Worm (Caenorhabditis elegans) whole organism, L3 larva: ENCODE data around the gene R02F11.1.

Source experiments
- ceh-16 ChIP-seq: sonication (generic microtip); optimal IDR thresholded peaks from 2 replicates; lab custom pipeline; 2017; ENCODE audit warnings: missing biosample characterization, missing genetic modification characterization
- elt-1 ChIP-seq: fragments of 150-350 bp; optimal IDR thresholded peaks from 2 replicates; lab custom pipeline; 2014; ENCODE audit warnings: missing biosample characterization, missing genetic modification characterization
- elt-2 ChIP-seq: sonication (generic microtip); optimal IDR thresholded peaks from 2 replicates; lab custom pipeline; 2016; ENCODE audit warnings: missing genetic modification reagents, mild to moderate bottlenecking, missing genetic modification characterization, missing compliant biosample characterization
- elt-3 ChIP-seq, 3 experiments: fragments of 150-350 bp in 1 of 3; sonication (generic microtip) in 2 of 3; optimal IDR thresholded peaks; 2 replicates in 2 of 3; 4 replicates in 1 of 3; lab custom pipeline; 2014 to 2017; ENCODE audit warnings: missing biosample characterization in 3 of 3, missing genetic modification characterization in 3 of 3
- eor-1 ChIP-seq, 2 experiments: fragments of 150-350 bp; optimal IDR thresholded peaks; 2 replicates each; lab custom pipeline; 2014 to 2018; ENCODE audit warnings: missing biosample characterization in 2 of 2, missing genetic modification characterization in 2 of 2
- fkh-2 ChIP-seq: fragments of 150-350 bp; optimal IDR thresholded peaks from 2 replicates; lab custom pipeline; 2014; ENCODE audit warnings: missing biosample characterization, missing genetic modification reagents, missing genetic modification characterization
- fos-1 ChIP-seq: fragments of 150-350 bp; optimal IDR thresholded peaks from 2 replicates; lab custom pipeline; 2014; ENCODE audit warnings: missing biosample characterization, missing genetic modification characterization
- hmg-11 ChIP-seq: sonication (generic microtip); optimal IDR thresholded peaks from 2 replicates; lab custom pipeline; 2016; ENCODE audit warnings: missing genetic modification characterization, missing compliant biosample characterization
- jun-1 ChIP-seq: fragments of 150-350 bp; optimal IDR thresholded peaks from 2 replicates; lab custom pipeline; 2014; ENCODE audit warnings: missing biosample characterization, missing genetic modification reagents, missing genetic modification characterization
- lin-39 ChIP-seq: fragments of 150-350 bp; optimal IDR thresholded peaks from 2 replicates; lab custom pipeline; 2018; ENCODE audit warnings: missing biosample characterization, missing genetic modification reagents, missing genetic modification characterization
- mml-1 ChIP-seq: fragments of 150-350 bp; sonication (generic microtip); optimal IDR thresholded peaks from 3 replicates; lab custom pipeline; 2014; ENCODE audit warnings: missing biosample characterization, missing genetic modification characterization
- nfya-1 ChIP-seq: sonication (generic microtip); optimal IDR thresholded peaks from 2 replicates; lab custom pipeline; 2017; ENCODE audit warnings: missing genetic modification characterization, mild to moderate bottlenecking, missing compliant biosample characterization, antibody characterized with exemption, moderate library complexity; ENCODE audit not compliant: insufficient read depth
- nhr-11 ChIP-seq: fragments of 150-350 bp; optimal IDR thresholded peaks from 2 replicates; lab custom pipeline; 2014; ENCODE audit warnings: missing biosample characterization, missing genetic modification characterization
- nhr-12 ChIP-seq: fragments of 150-350 bp; optimal IDR thresholded peaks from 2 replicates; lab custom pipeline; 2014; ENCODE audit warnings: missing biosample characterization, missing genetic modification characterization
- nhr-23 ChIP-seq: fragments of 150-350 bp; optimal IDR thresholded peaks from 2 replicates; lab custom pipeline; 2014; ENCODE audit warnings: missing biosample characterization, missing genetic modification reagents, missing genetic modification characterization
- nhr-237 ChIP-seq: fragments of 150-350 bp; optimal IDR thresholded peaks from 2 replicates; lab custom pipeline; 2014; ENCODE audit warnings: missing biosample characterization, missing genetic modification characterization
- nhr-43 ChIP-seq: sonication (generic microtip); optimal IDR thresholded peaks from 2 replicates; lab custom pipeline; 2016; ENCODE audit warnings: mild to moderate bottlenecking, missing genetic modification characterization, missing compliant biosample characterization; ENCODE audit not compliant: poor library complexity, severe bottlenecking
- nhr-67 ChIP-seq: fragments of 150-350 bp; optimal IDR thresholded peaks from 2 replicates; lab custom pipeline; 2014; ENCODE audit warnings: missing biosample characterization, missing genetic modification characterization
- nhr-76 ChIP-seq: fragments of 150-350 bp; sonication (generic microtip); optimal IDR thresholded peaks from 5 replicates; lab custom pipeline; 2014; ENCODE audit warnings: missing biosample characterization, missing genetic modification characterization
- nhr-77 ChIP-seq: fragments of 150-350 bp; optimal IDR thresholded peaks from 2 replicates; lab custom pipeline; 2014; ENCODE audit warnings: missing biosample characterization, missing genetic modification characterization
- pha-4 ChIP-seq: fragments of 150-350 bp; optimal IDR thresholded peaks from 2 replicates; lab custom pipeline; 2014; ENCODE audit warnings: missing biosample characterization, missing genetic modification reagents, missing genetic modification characterization
- sea-2 ChIP-seq: fragments of 150-350 bp; sonication (generic microtip); optimal IDR thresholded peaks from 4 replicates; lab custom pipeline; 2014; ENCODE audit warnings: missing biosample characterization, missing genetic modification reagents, missing genetic modification characterization
- snpc-4 ChIP-seq: fragments of 150-350 bp; optimal IDR thresholded peaks from 2 replicates; lab custom pipeline; 2014; ENCODE audit warnings: missing biosample characterization, missing genetic modification characterization
- tbx-2 ChIP-seq: sonication (generic microtip); optimal IDR thresholded peaks from 2 replicates; lab custom pipeline; 2016; ENCODE audit warnings: mild to moderate bottlenecking, missing genetic modification characterization, missing compliant biosample characterization
- unc-39 ChIP-seq: sonication (generic microtip); optimal IDR thresholded peaks from 4 replicates; lab custom pipeline; 2017; ENCODE audit warnings: missing biosample characterization, missing genetic modification characterization
- unc-62 ChIP-seq: fragments of 150-350 bp; sonication (generic microtip); optimal IDR thresholded peaks from 4 replicates; lab custom pipeline; 2014; ENCODE audit warnings: missing biosample characterization, missing genetic modification reagents, missing genetic modification characterization
- ztf-4 ChIP-seq: fragments of 150-350 bp; optimal IDR thresholded peaks from 2 replicates; lab custom pipeline; 2014; ENCODE audit warnings: missing biosample characterization, missing genetic modification characterization

R02F11.1 gene

DNA sequence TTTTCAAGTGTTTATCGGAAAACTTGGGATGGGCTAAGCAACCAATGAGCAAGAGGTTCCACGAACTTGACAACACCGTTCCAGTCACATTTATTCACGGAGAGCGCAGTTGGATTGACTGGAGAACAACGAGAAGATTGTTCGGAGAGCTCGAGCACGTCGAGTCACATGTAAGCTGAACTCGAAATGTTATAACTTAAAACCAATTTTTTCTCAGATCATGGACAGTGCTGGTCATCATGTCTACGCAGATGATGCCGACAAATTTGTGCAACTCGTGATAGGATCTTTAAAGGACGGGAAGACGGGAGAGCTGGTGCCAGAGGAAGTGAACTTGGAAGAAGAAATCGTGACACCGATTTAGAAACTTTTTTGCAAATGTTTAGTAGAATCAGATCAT lies 45.6 kb downstream of the R02F11.1 start:
- no peak for TF ChIP-seq sea-2 (GFP tag; lab: Kevin White, UChicago)

DNA sequence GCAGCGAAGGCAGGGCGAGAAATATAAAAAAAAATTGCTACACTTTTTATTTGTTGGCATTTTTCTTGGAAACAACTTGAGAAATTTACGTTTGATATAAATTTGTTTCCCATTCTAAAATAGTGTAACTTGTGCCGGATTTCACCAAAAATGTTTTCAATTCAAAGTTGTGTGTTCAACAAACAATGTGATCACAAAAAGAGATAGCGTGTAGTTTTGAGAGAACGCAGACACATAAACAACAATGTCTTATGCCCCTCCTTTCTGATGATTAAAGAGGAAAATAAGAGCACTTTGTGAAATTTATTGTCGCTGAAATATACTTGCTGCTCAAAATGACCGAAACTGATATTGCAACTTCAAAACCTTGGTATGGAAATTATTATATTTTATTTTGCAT lies 46.5 kb downstream of the R02F11.1 start, which contains the start of gene abhd-5.1:
Gene abhd-5.1, plus strand, starts transcription at position 230 of the 400 bp plus-strand sequence.
- TF ChIP-seq nhr-43 (tag; lab: Kevin White, UChicago) (no peak), nfya-1 (no peak), pha-4 (tag; lab: Kevin White, UChicago) (peak; percentile 63), nhr-12 (tag; lab: Kevin White, UChicago) (no peak), elt-2 (peak; percentile 7), snpc-4 (tag; lab: Kevin White, UChicago) (no peak), fos-1 (no peak), nhr-77 (tag; lab: Kevin White, UChicago) (no peak), lin-39 (tag; lab: Kevin White, UChicago) (no peak), ztf-4 (tag; lab: Kevin White, UChicago) (no peak), unc-62 (GFP tag; lab: Kevin White, UChicago) (no peak)

DNA sequence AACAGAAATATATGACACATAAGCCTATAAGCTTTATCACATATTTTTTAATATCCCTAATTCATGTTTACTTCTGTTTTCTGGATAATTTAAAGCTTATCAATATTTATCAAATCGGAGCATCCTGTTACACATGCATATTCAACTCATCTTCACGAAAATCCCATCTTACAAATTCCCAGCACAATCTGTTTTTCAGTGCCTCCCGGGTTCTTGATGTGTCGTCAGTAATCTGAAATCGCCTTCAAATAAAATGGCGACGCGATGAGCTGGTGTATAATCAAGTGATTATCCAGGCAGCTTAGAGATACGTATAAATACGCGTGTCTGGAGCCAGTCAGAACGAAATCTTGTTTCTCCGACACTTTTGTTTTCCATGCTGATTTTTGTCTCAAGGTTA lies 49.6 kb downstream of the R02F11.1 start:
- TF ChIP-seq fkh-2 (no peak), nhr-67 (tag; lab: Kevin White, UChicago) (no peak), elt-1 (tag; lab: Kevin White, UChicago) (no peak), elt-2 (no peak), ceh-16 (tag; lab: Kevin White, UChicago) (no peak), nhr-12 (tag; lab: Kevin White, UChicago) (no peak), nfya-1 (no peak), tbx-2 (tag; lab: Kevin White, UChicago) (no peak)

DNA sequence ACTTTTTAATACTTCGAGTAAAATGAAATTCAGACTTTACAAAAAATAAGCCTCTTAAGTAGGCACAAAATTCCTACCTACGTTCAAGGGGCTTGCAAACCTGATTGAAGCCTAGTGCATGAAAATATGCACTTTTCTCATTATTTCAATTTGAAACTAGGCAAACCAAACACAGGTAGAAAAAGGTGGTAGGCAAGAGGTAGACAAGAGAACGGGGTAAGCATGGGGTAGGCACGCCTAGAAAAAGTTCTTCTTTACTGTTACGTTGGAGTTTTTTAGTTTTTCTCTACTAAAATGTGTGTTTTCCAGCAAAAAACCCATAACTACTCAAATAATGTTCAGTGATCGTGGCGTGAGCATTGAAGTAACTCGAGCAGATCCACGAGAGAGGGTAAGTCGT lies 50.2 kb downstream of the R02F11.1 start, which contains the start of gene nex-4:
Gene nex-4, plus strand, starts transcription at position 301 of the 400 bp plus-strand sequence.
- TF ChIP-seq hmg-11 (no peak), eor-1 (tag; optimal IDR thresholded peaks at IDR 0.05; lab: Kevin White, UChicago) (no peak), pha-4 (tag; lab: Kevin White, UChicago) (no peak), nhr-237 (tag; lab: Kevin White, UChicago) (no peak), mml-1 (no peak)

DNA sequence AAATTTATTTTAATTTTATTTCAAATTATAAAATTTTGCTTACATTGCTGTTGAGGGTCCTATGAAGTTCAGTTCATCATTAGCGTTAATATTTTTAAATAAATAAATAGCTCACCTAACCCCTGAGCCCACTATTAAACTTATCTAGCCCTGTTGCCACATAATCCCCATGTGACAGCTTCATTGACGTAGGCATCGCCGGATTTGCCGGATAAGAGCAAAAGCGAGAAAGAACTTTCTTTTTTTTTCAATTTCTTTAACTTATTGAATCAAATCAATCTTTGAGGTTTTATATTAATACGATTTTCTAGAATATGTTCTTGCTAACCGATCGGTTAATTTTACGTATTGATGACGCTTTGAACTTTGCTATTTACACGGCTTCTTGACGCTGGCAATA lies 51.1 kb downstream of the R02F11.1 start:
- TF ChIP-seq fos-1 (no peak), nhr-11 (tag; lab: Kevin White, UChicago) (no peak), jun-1 (tag; lab: Kevin White, UChicago) (no peak), nhr-76 (no peak), nhr-23 (tag; lab: Kevin White, UChicago) (no peak), unc-39 (no peak), elt-3 (tag; optimal IDR thresholded peaks at IDR 0.05; lab: Kevin White, UChicago) (no peak)
